Fruit fly (Drosophila melanogaster) whole organism, adult: Measurements from ENCODE around the gene Atg8b.

ENCODE experiments used
- CG11617 ChIP-seq: fragments of 200-800 bp; sonication (Bioruptor generic); optimal IDR thresholded peaks from 2 replicates; lab custom pipeline; 2017; ENCODE audit warnings: mild to moderate bottlenecking, missing biosample characterization, missing genetic modification reagents, missing genetic modification characterization
- CG12768 ChIP-seq: fragments of 200-800 bp; sonication (Bioruptor generic); optimal IDR thresholded peaks from 2 replicates; lab custom pipeline; 2017; ENCODE audit warnings: missing biosample characterization, missing genetic modification characterization, mild to moderate bottlenecking, moderate library complexity, missing genetic modification reagents
- CG14711 ChIP-seq: fragments of 200-800 bp; sonication (Bioruptor generic); optimal IDR thresholded peaks from 2 replicates; lab custom pipeline; 2018; ENCODE audit warnings: missing biosample characterization, mild to moderate bottlenecking, missing genetic modification characterization, moderate library complexity
- CG1620 ChIP-seq: fragments of 200-800 bp; sonication (Bioruptor generic); optimal IDR thresholded peaks from 2 replicates; lab custom pipeline; 2016; ENCODE audit warnings: missing biosample characterization, missing genetic modification characterization
- CG33017 ChIP-seq: fragments of 200-800 bp; sonication (Bioruptor generic); optimal IDR thresholded peaks from 2 replicates; lab custom pipeline; 2018; ENCODE audit warnings: missing biosample characterization, mild to moderate bottlenecking, missing genetic modification characterization, moderate library complexity
- CG5204 ChIP-seq: fragments of 200-800 bp; sonication (Bioruptor generic); optimal IDR thresholded peaks from 2 replicates; lab custom pipeline; 2016; ENCODE audit warnings: missing biosample characterization, missing genetic modification characterization
- CG7045 ChIP-seq: fragments of 200-800 bp; sonication (Bioruptor generic); optimal IDR thresholded peaks from 2 replicates; lab custom pipeline; 2017; ENCODE audit warnings: missing biosample characterization, mild to moderate bottlenecking, missing genetic modification characterization
- CG7101 ChIP-seq: fragments of 200-800 bp; sonication (Bioruptor generic); optimal IDR thresholded peaks from 2 replicates; lab custom pipeline; 2018; ENCODE audit warnings: missing biosample characterization, mild to moderate bottlenecking, missing genetic modification characterization, moderate library complexity
- Clk ChIP-seq: fragments of 200-800 bp; sonication (Bioruptor generic); optimal IDR thresholded peaks from 2 replicates; lab custom pipeline; 2017; ENCODE audit warnings: missing biosample characterization, missing genetic modification characterization
- Crg-1 ChIP-seq: fragments of 200-800 bp; sonication (Bioruptor generic); optimal IDR thresholded peaks from 2 replicates; lab custom pipeline; 2016; ENCODE audit warnings: missing biosample characterization, missing genetic modification characterization
- Hr96 ChIP-seq: fragments of 200-800 bp; sonication (Bioruptor generic); optimal IDR thresholded peaks from 2 replicates; lab custom pipeline; 2016; ENCODE audit warnings: missing biosample characterization, missing genetic modification characterization
- Mnt ChIP-seq: fragments of 200-800 bp; sonication (Bioruptor generic); optimal IDR thresholded peaks from 2 replicates; lab custom pipeline; 2016; ENCODE audit warnings: missing biosample characterization, mild to moderate bottlenecking, missing genetic modification characterization
- bab1 ChIP-seq: fragments of 200-800 bp; sonication (Bioruptor generic); optimal IDR thresholded peaks from 3 replicates; lab custom pipeline; 2019; ENCODE audit warnings: missing biosample characterization, mild to moderate bottlenecking, missing genetic modification characterization, moderate library complexity
- cic ChIP-seq: fragments of 200-800 bp; sonication (Bioruptor generic); optimal IDR thresholded peaks from 2 replicates; lab custom pipeline; 2017; ENCODE audit warnings: missing biosample characterization, mild to moderate bottlenecking, missing genetic modification characterization, moderate library complexity
- cnc ChIP-seq, 2 experiments: fragments of >200 bp; optimal IDR thresholded peaks; 2 replicates each; lab custom pipeline; 2017
- kay ChIP-seq: fragments of 200-800 bp; sonication (Bioruptor generic); peaks from one replicate; lab custom pipeline; 2016; ENCODE audit warnings: missing biosample characterization, missing genetic modification characterization, borderline replicate concordance
- ovo ChIP-seq: fragments of 200-800 bp; sonication (Bioruptor generic); optimal IDR thresholded peaks from 2 replicates; lab custom pipeline; 2016; ENCODE audit warnings: missing biosample characterization, missing genetic modification characterization
- pad ChIP-seq: fragments of 200-800 bp; sonication (Bioruptor generic); optimal IDR thresholded peaks from 3 replicates; lab custom pipeline; 2017; ENCODE audit warnings: missing biosample characterization, missing genetic modification characterization, mild to moderate bottlenecking, moderate library complexity, missing genetic modification reagents
- tj ChIP-seq: fragments of 200-800 bp; sonication (Bioruptor generic); optimal IDR thresholded peaks from 3 replicates; lab custom pipeline; 2017; ENCODE audit warnings: missing biosample characterization, mild to moderate bottlenecking, missing genetic modification characterization, moderate library complexity
- toe ChIP-seq: fragments of 200-800 bp; sonication (Bioruptor generic); optimal IDR thresholded peaks from 2 replicates; lab custom pipeline; 2016; ENCODE audit warnings: missing biosample characterization, missing genetic modification characterization

Atg8b gene

DNA sequence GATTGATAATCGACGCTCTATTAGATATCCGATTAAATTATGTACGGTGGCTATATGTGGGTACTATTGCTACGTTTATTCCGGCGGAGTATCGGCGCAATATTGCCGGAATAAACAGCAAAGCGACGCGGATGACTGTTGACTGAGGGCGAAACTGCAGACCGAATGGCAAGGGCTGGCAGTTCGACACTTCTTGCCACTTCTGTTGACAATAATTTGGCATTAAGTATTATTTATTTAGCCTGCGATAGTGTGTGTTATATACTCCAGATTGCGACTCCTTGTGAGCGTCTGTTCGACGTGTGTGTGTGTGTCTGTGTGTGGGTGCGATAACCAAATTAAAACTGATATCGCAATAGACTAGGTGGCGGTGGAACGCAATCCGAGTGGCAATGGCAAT lies 34.0 kb upstream of the Atg8b start:
- TF ChIP-seq CG7045 (GFP tag; lab: Kevin White, UChicago) (no peak), CG5204 (no peak), CG12768 (no peak), CG1620 (no peak), bab1 (GFP tag; lab: Kevin White, UChicago) (no peak), Clk (GFP tag; lab: Kevin White, UChicago) (no peak), Mnt (GFP tag; lab: Kevin White, UChicago) (peak; percentile 50), CG14711 (no peak), toe (no peak), Hr96 (GFP tag; lab: Kevin White, UChicago) (no peak), CG11617 (GFP tag; lab: Kevin White, UChicago) (no peak), tj (no peak), ovo (GFP tag; lab: Kevin White, UChicago) (peak; percentile 24), cic (peak; percentile 42), kay (GFP tag; lab: Kevin White, UChicago) (peak; percentile 72), cnc (optimal IDR thresholded peaks at IDR 0.05; lab: Kevin White, UChicago) (no peak), Crg-1 (GFP tag; lab: Kevin White, UChicago) (no peak), CG33017 (tag; lab: Kevin White, UChicago) (peak; percentile 25), CG7101 (tag; lab: Kevin White, UChicago) (peak; percentile 4)

DNA sequence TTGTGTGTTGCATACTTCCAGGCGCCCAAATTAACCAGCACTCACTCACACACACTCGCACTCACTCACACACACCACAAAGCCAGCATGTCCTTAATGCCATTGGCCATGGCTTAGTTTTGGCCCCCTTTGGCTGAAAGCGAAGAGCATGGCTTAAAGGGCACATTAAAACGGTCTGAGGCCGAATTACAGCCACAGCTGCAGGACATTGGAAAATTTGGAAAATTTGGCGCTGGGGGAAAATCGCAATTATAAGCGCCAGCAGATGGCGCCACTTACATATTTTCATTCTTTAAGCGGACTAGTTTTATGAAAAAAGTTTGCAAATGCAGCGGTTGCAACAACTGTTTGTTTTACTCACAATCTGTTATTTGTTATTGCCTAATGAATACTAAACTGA lies 17.7 kb upstream of the Atg8b start:
- TF ChIP-seq CG14711 (no peak), Hr96 (GFP tag; lab: Kevin White, UChicago) (no peak), Mnt (GFP tag; lab: Kevin White, UChicago) (no peak), CG12768 (no peak), CG7101 (tag; lab: Kevin White, UChicago) (no peak), tj (no peak), pad (GFP tag; lab: Kevin White, UChicago) (no peak), Crg-1 (GFP tag; lab: Kevin White, UChicago) (no peak), bab1 (GFP tag; lab: Kevin White, UChicago) (no peak), CG5204 (no peak)

DNA sequence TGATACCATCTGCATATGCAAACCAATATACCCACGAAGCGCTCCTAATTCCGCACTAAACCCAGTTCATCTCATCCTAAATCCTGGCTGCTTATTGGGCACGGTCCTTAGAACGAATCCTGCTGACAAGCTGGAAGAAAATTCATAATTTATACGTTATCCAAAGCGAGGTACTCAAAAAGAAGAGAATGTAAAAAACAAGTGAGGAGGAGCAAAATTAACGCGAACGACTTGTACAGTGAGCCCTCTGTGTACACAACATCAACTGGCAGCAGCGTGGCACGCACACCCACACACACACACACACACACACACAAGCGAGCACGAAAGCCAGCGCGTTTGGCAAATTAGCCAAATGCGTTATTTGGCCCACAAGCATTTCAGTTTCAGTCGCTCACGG lies 11.4 kb upstream of the Atg8b start, which contains the start of gene TyrRII:
Gene TyrRII (plus strand): TSS at position 301 of the 400 bp plus-strand sequence.
- TF ChIP-seq Crg-1 (GFP tag; lab: Kevin White, UChicago) (no peak), tj (no peak), pad (GFP tag; lab: Kevin White, UChicago) (no peak), Mnt (GFP tag; lab: Kevin White, UChicago) (no peak), CG12768 (no peak), kay (GFP tag; lab: Kevin White, UChicago) (no peak), CG7045 (GFP tag; lab: Kevin White, UChicago) (no peak), CG1620 (no peak), CG7101 (tag; lab: Kevin White, UChicago) (no peak), cic (no peak), CG5204 (no peak), Hr96 (GFP tag; lab: Kevin White, UChicago) (no peak), cnc (optimal IDR thresholded peaks at IDR 0.05; lab: Kevin White, UChicago) (no peak), ovo (GFP tag; lab: Kevin White, UChicago) (no peak), CG33017 (tag; lab: Kevin White, UChicago) (no peak)

DNA sequence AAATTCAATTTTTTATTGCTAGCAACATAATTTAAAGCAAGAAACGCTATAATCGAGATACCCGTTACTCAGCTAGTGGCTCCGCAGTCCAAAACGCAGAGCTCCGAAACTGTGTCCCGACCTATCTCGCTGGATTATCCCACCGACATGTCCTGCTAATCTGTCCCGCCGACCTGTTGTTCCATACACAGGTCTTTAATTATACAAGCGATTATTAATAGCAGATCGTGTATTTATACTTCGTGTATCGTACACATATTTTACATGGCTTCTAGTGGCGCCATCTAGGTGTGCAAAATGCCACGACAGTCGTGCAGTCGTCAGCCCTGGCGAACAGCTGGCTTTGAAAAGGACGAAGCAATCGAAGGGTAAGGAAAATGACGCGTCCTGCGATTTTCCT lies 8.4 kb upstream of the Atg8b start, which contains the start of gene CG14321:
Gene CG14321 (plus strand): TSS at position 338 of the 400 bp plus-strand sequence.
- TF ChIP-seq pad (GFP tag; lab: Kevin White, UChicago) (no peak), CG7045 (GFP tag; lab: Kevin White, UChicago) (no peak), cic (no peak), Hr96 (GFP tag; lab: Kevin White, UChicago) (no peak), toe (no peak), Mnt (GFP tag; lab: Kevin White, UChicago) (no peak), CG5204 (no peak), tj (no peak), CG7101 (tag; lab: Kevin White, UChicago) (no peak), CG1620 (no peak)

DNA sequence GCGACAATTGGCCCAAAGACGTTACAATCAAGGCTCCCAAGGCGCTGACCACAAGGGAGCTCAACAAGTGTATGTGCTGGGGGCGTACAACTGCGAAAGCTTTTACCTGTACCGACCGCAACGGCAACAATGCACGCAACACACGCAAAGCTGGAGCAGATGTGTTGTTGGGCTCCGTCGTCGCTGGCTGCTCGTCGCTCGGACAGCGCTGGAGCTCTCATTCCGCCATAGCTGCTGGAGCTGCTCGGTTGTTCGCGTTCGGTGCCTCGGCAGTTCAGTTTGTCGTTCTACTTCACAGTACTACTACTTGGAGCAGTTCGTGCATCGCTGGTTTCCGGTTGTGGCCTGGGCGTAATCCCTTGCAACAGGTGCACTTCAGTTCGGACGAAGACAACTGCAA lies 695 bp upstream of the Atg8b start, which contains the start of gene Lgr1:
Gene Lgr1 (plus strand): TSS at position 220 of the 400 bp plus-strand sequence.
- TF ChIP-seq toe (no peak), CG33017 (tag; lab: Kevin White, UChicago) (no peak), CG7045 (GFP tag; lab: Kevin White, UChicago) (no peak)

DNA sequence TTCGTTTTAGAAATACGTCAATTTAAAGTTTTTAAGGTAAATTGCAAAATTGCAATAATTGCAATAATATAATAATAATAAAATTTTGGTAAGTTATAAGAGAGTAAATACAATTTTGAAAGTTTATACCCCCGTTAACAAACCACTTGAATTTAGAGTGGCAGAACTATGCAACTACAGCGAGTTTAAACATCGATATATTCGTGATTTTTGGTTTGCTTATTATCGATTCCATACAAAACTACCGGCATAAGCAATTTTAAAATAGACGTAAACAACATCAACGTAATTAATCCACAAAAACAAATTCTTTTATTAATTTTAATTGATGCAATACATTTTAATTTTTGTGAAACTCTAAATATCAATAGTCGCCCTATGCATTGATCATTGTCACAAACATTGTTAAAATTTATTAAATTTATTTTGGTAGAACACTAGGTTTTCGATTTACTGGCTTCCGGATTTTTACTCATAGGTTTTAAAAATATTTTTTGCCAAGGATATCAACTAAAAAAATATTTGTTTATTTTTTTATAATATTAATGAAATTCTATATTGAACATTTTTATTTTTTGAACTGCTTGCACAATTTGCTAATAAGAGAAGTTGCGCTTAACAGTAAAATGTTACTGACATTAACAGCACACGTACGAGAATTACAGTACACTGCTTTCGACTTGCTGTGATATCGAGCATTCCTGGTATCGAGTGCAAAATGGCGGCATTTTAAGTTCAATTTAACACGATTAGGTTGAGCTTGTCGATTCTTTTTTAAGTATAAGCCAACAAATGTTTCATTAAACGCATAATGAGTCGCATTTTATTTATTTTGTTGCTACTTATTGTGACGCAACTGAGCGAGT lies 5.9 kb downstream of the Atg8b start, which contains the start of gene Pxt:
Gene Pxt (plus strand): TSS at position 695 of the 866 bp plus-strand sequence.
- TF ChIP-seq tj = peak; percentile 83
- no peak for TF ChIP-seq CG11617 (GFP tag; lab: Kevin White, UChicago)
- peak; percentile 90 for TF ChIP-seq kay (GFP tag; lab: Kevin White, UChicago)
